Worm (Caenorhabditis elegans): ENCODE data around the gene R13H7.2.

DNA sequence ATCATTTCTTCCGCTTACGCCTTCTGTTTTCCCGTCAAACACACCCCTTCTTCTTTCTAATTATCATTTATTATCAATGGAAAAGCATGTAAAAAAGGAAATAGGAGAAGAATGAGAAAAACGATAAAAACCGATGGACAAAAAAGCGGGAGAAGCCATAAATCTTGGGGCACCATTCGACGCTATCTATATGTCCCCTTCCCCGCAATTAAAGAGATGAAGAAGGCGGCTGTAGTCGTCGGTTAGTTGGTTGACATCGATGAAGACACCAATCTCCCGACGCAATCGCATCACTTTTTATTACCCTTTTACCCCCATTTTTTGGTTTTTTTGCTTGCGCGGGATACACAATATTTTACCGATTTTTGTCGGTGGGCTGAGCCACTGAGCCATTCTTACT lies 25.6 kb downstream of the R13H7.2 start:
- no peak for TF ChIP-seq pes-1 (GFP tag; IDR thresholded peaks at IDR 0.05)
- no peak for TF ChIP-seq ama-1 (optimal IDR thresholded peaks at IDR 0.05)
- TF ChIP-seq F13C5.2 (tag; optimal IDR thresholded peaks at IDR 0.05), result no peak

Measured in whole organism, early embryonic.